Worm (Caenorhabditis elegans) whole organism, midembryonic: ENCODE results near the gene alh-1.

ENCODE experiments used
- T22C8.4 ChIP-seq: fragments of 200-800 bp; sonication (Bioruptor generic); IDR thresholded peaks from 2 replicates; pipeline ENCODE4 v1.3.6; 2022; ENCODE audit warnings: missing genetic modification characterization, missing compliant biosample characterization
- cog-1 ChIP-seq: sonication (generic microtip); optimal IDR thresholded peaks from 2 replicates; lab custom pipeline; 2016; ENCODE audit warnings: missing genetic modification characterization, missing compliant biosample characterization
- flt-1 ChIP-seq: fragments of 200-800 bp; sonication (Bioruptor generic); IDR thresholded peaks from 2 replicates; pipeline ENCODE4 v1.3.6; 2022; ENCODE audit warnings: missing genetic modification characterization, missing compliant biosample characterization
- klf-2 ChIP-seq: fragments of 200-800 bp; sonication (Bioruptor generic); conservative IDR thresholded peaks from 2 replicates; pipeline ENCODE4 v1.3.6; 2022; ENCODE audit warnings: missing genetic modification reagents, missing genetic modification characterization, missing compliant biosample characterization
- med-1 ChIP-seq: sonication (generic microtip); optimal IDR thresholded peaks from 2 replicates; lab custom pipeline; 2017; ENCODE audit warnings: missing genetic modification characterization, mild to moderate bottlenecking, missing compliant biosample characterization, antibody characterized with exemption, missing genetic modification reagents; ENCODE audit not compliant: insufficient read depth
- ref-1 ChIP-seq: fragments of 200-800 bp; sonication (Bioruptor generic); conservative IDR thresholded peaks from 2 replicates; pipeline ENCODE4 v1.3.6; 2022; ENCODE audit warnings: missing genetic modification reagents, missing genetic modification characterization, missing compliant biosample characterization
- tab-1 ChIP-seq: fragments of 200-800 bp; sonication (Bioruptor generic); IDR thresholded peaks from 2 replicates; pipeline ENCODE4 v1.3.6; 2022; ENCODE audit warnings: missing genetic modification characterization, missing compliant biosample characterization
- ztf-23 ChIP-seq: fragments of 200-800 bp; sonication (Bioruptor generic); IDR thresholded peaks from 2 replicates; pipeline ENCODE4 v1.3.6; 2022; ENCODE audit warnings: missing genetic modification reagents, missing genetic modification characterization, missing compliant biosample characterization
- ztf-29 ChIP-seq: fragments of 200-800 bp; sonication (Bioruptor generic); IDR thresholded peaks from 2 replicates; pipeline ENCODE4 v1.3.6; 2022; ENCODE audit warnings: missing genetic modification reagents, missing genetic modification characterization, missing compliant biosample characterization

ce11 chrIII:5036158-5036557 lies 41.4 kb upstream of the alh-1 start, which contains the start of gene C45G9.6:
- TF ChIP-seq flt-1 (GFP tag; lab: Robert Waterston, UW): no peak
- TF ChIP-seq ztf-29: no peak
- TF ChIP-seq klf-2 (GFP tag; lab: Robert Waterston, UW): no peak
- TF ChIP-seq cog-1 (tag; lab: Kevin White, UChicago): no peak
- TF ChIP-seq med-1 (GFP tag; lab: Kevin White, UChicago): no peak
- no peak for TF ChIP-seq T22C8.4
- no peak for TF ChIP-seq ref-1
- TF ChIP-seq tab-1: no peak
- TF ChIP-seq ztf-23 (GFP tag; lab: Robert Waterston, UW): no peak
